Worm (Caenorhabditis elegans): ENCODE results near the gene aakg-1.

Gene aakg-1

DNA sequence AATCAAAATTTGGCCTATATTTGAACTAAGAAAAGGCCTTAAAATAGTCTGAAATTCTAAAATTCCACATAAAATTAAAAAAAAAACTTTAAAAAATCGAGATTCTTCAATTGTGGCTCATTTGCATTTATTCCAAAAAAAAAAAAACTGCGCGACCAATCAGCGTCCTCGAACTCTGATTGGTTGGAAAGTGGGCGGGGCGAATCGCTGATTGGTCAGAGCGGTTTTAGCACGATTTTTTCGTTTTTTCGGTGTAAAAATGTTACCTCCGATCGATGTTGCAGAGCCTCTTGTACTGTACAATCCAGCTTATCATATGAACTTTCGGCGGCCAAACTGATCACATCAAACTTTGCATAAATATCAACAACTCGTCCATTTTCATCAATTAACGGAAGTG, 34.8 kb downstream of the aakg-1 start:
- TF ChIP-seq nhr-47 (tag; optimal IDR thresholded peaks at IDR 0.05), result no peak
- TF ChIP-seq sup-37 (GFP tag; optimal IDR thresholded peaks at IDR 0.05), result no peak
- no peak for TF ChIP-seq tbx-2 (tag; optimal IDR thresholded peaks at IDR 0.05)
- no peak for TF ChIP-seq pag-3 (tag; optimal IDR thresholded peaks at IDR 0.05; ENCODE audit: borderline replicate concordance, insufficient read depth)
- TF ChIP-seq snpc-4 (tag; optimal IDR thresholded peaks at IDR 0.05), result no peak
- no peak for TF ChIP-seq efl-3 (GFP tag; optimal IDR thresholded peaks at IDR 0.05)

DNA sequence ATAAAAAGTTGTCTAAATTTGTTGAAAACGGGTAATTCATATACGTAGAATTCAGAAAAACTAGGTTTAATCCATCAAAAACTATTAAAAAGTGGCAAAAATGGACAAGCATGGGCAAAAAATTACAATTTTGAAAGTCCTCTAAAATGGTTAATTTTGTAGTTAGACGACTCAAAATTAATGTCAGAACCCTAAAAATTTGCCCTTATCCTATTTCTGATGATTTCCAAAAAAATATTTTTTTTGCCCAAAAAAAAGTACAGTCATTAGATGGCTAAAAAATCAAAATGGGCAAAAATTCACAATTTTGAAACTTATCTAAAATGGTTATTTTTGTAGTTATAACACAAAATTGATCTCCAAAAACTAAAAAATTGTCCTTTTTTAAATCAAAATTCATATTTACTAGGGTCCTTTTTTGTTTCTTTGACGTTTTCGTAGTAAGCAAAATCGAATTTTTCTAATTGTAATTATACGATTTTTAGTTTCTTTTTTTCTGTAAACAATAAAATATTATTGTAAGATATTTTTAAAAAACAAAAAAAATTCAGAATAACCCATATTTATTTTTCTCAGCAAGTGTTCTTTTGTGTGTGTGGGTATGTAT, 37.9 kb downstream of the aakg-1 start:
- no peak for TF ChIP-seq vab-15 (tag; optimal IDR thresholded peaks at IDR 0.05)
- TF ChIP-seq hlh-17 (GFP tag; optimal IDR thresholded peaks at IDR 0.05; ENCODE audit: borderline replicate concordance), result no peak
- TF ChIP-seq aly-2 (tag; optimal IDR thresholded peaks at IDR 0.05), result peak; percentile 14
- TF ChIP-seq lir-3 (tag; optimal IDR thresholded peaks at IDR 0.05; ENCODE audit: poor library complexity), result no peak
- no peak for TF ChIP-seq egl-13 (tag; optimal IDR thresholded peaks at IDR 0.05)

DNA sequence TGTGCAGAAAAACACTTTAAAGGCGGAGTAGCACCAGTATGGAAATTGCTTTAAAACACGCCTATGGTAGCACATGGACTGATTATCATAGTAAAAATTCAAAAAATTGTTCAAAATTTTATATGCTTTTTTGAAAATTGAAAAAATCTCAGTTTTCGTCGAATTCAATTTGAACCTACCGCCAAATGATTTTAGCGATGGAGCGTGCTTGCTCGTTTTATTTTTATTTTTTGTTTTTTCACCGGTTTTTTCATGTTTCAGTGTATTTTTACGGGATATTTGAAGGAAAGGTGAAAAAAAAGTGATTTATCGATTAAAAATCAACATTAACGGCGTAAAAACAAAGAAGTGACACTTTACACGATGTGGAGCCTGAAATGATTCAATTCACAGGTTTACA, 41.3 kb downstream of the aakg-1 start:
- peak; percentile 32 to 82 for TF ChIP-seq lin-35 (GFP tag; optimal IDR thresholded peaks at IDR 0.05)
- TF ChIP-seq nhr-71 (tag; optimal IDR thresholded peaks at IDR 0.05), result no peak
- TF ChIP-seq unc-30 (tag; optimal IDR thresholded peaks at IDR 0.05), result no peak
- TF ChIP-seq lsy-2 (tag; optimal IDR thresholded peaks at IDR 0.05), result peak in 1 of 2 experiments; percentile 14
- TF ChIP-seq swsn-7 (tag; optimal IDR thresholded peaks at IDR 0.05), result no peak
- TF ChIP-seq dpl-1 (GFP tag; optimal IDR thresholded peaks at IDR 0.05), result peak; percentile 36 to 63 (median 52)
- TF ChIP-seq efl-1 (optimal IDR thresholded peaks at IDR 0.05), result peak; percentile 62 to 77
- peak; percentile 72 to 98 for TF ChIP-seq efl-1 (GFP tag; optimal IDR thresholded peaks at IDR 0.05 in 1 of 2)

DNA sequence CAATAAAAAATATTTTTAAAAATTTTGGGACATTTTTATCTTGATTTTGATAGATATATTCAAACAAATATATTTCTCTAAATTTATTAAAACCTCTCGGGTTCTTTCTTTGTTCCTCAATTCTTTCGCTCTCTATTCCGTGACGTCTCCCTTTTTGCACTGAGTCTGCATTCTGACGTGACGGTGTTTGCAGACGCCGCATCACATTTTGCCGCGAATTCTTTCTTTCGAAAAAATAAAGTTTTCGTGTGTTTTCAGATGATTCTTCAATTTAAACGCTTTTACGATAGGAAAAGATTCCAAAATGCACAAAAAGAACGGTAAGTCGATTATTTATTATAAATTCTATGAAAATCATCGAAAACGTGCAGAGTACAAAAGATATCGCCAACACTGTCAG, 47.2 kb downstream of the aakg-1 start:
- no peak for TF ChIP-seq Y116A8C.19 (tag; optimal IDR thresholded peaks at IDR 0.05; ENCODE audit: borderline replicate concordance)
- no peak for TF ChIP-seq mdl-1 (tag; optimal IDR thresholded peaks at IDR 0.05)
- no peak for TF ChIP-seq skn-1 (tag; optimal IDR thresholded peaks at IDR 0.05)
- TF ChIP-seq xbp-1 (tag; optimal IDR thresholded peaks at IDR 0.05), result peak; percentile 45
- no peak for TF ChIP-seq lin-14 (GFP tag; optimal IDR thresholded peaks at IDR 0.05)
- peak; percentile 27 for TF ChIP-seq unc-86 (tag; optimal IDR thresholded peaks at IDR 0.05)
- TF ChIP-seq snpc-4 (tag; optimal IDR thresholded peaks at IDR 0.05), result no peak
- 0 out of 2 replicates have a peak, but pooled peaks have one; percentile 3 for TF ChIP-seq isw-1 (GFP tag; IDR thresholded peaks at IDR 0.05)
- peak in 1 of 2 experiments; percentile 3 for TF ChIP-seq ztf-11 (tag; optimal IDR thresholded peaks at IDR 0.05)
- no peak for TF ChIP-seq egl-13 (tag; optimal IDR thresholded peaks at IDR 0.05)
- TF ChIP-seq ama-1 (optimal IDR thresholded peaks at IDR 0.05), result no peak
- no peak for TF ChIP-seq aha-1 (tag; optimal IDR thresholded peaks at IDR 0.05)
- peak; percentile 43 for TF ChIP-seq irx-1 (tag; optimal IDR thresholded peaks at IDR 0.05)
- no peak for TF ChIP-seq alr-1 (tag; optimal IDR thresholded peaks at IDR 0.05; ENCODE audit: borderline replicate concordance)
- no peak for TF ChIP-seq ets-5 (GFP tag; IDR thresholded peaks at IDR 0.05)
- no peak for TF ChIP-seq ceh-8 (GFP tag; optimal IDR thresholded peaks at IDR 0.05)
- peak in 2 of 3 experiments; percentile 13 to 37 for TF ChIP-seq ceh-82 (tag; optimal IDR thresholded peaks at IDR 0.05)
- TF ChIP-seq lsy-2 (tag; optimal IDR thresholded peaks at IDR 0.05), result peak; percentile 65 to 73
- TF ChIP-seq lin-35 (GFP tag; optimal IDR thresholded peaks at IDR 0.05), result peak; percentile 78 to 90
- peak; percentile 43 for TF ChIP-seq tbx-2 (tag; optimal IDR thresholded peaks at IDR 0.05)
- TF ChIP-seq lir-3 (tag; optimal IDR thresholded peaks at IDR 0.05; ENCODE audit: poor library complexity), result no peak
- no peak for TF ChIP-seq fkh-4 (tag; optimal IDR thresholded peaks at IDR 0.05; ENCODE audit: borderline replicate concordance)
- TF ChIP-seq pag-3 (tag; optimal IDR thresholded peaks at IDR 0.05; ENCODE audit: borderline replicate concordance, insufficient read depth), result no peak
- peak; percentile 94 for TF ChIP-seq F16B12.6 (tag; optimal IDR thresholded peaks at IDR 0.05)
- TF ChIP-seq ces-1 (GFP tag; optimal IDR thresholded peaks at IDR 0.05), result no peak
- no peak for TF ChIP-seq efl-3 (GFP tag; optimal IDR thresholded peaks at IDR 0.05)
- no peak for TF ChIP-seq nhr-76 (tag; optimal IDR thresholded peaks at IDR 0.05)
- TF ChIP-seq C16A3.4 (tag; optimal IDR thresholded peaks at IDR 0.05), result no peak
- TF ChIP-seq lin-39 (tag; optimal IDR thresholded peaks at IDR 0.05), result peak; percentile 9
- no peak for TF ChIP-seq tlp-1 (tag; optimal IDR thresholded peaks at IDR 0.05)
- no peak for TF ChIP-seq pax-3 (tag; optimal IDR thresholded peaks at IDR 0.05)
- TF ChIP-seq pqm-1 (tag; optimal IDR thresholded peaks at IDR 0.05), result no peak
- TF ChIP-seq fkh-10 (GFP tag; optimal IDR thresholded peaks at IDR 0.05), result no peak
- TF ChIP-seq lin-13 (GFP tag; optimal IDR thresholded peaks at IDR 0.05), result no peak

Data from whole organism, L1 larva.